Worm (Caenorhabditis elegans): ENCODE measurements around the gene pfn-3.

The pfn-3 gene

DNA sequence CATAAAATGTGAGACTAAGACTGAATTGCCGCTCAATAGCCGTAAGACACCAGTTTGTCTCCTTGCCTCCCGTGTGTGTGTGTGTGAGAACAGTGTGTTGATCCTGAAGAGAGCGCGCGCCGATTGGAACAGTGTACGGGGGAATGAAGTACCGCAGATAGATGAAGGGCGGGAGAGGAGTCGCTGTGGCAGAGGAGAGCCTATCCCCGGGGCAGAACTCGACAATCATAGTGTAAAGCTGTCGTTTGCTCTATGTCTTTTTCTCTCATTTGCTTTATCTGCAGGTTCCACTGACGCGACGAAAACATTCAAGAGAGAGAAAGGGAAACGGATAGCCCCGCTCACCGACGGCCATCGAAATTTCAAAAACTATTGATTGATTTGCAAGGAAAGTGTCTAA lies 1.5 kb upstream of the pfn-3 start (continued):
- no peak for TF ChIP-seq nhr-90 (tag; optimal IDR thresholded peaks at IDR 0.05; ENCODE audit: poor library complexity)
- TF ChIP-seq nhr-84 (tag; optimal IDR thresholded peaks at IDR 0.05): no peak
- peak; percentile 7 for TF ChIP-seq snu-23 (GFP tag; optimal IDR thresholded peaks at IDR 0.05)
- TF ChIP-seq vab-15 (tag; optimal IDR thresholded peaks at IDR 0.05): no peak
- TF ChIP-seq mep-1 (tag; optimal IDR thresholded peaks at IDR 0.05): no peak
- no peak for TF ChIP-seq isw-1 (GFP tag; IDR thresholded peaks at IDR 0.05)
- no peak for TF ChIP-seq pag-3 (tag; optimal IDR thresholded peaks at IDR 0.05; ENCODE audit: borderline replicate concordance, insufficient read depth)
- TF ChIP-seq mdl-1 (tag; optimal IDR thresholded peaks at IDR 0.05): peak in 1 of 2 experiments; percentile 2
- TF ChIP-seq nhr-77 (tag; optimal IDR thresholded peaks at IDR 0.05): no peak
- no peak for TF ChIP-seq efl-3 (GFP tag; optimal IDR thresholded peaks at IDR 0.05)
- TF ChIP-seq nhr-85 (tag): no peak
- TF ChIP-seq tlp-1 (tag; optimal IDR thresholded peaks at IDR 0.05): no peak
- TF ChIP-seq ama-1 (optimal IDR thresholded peaks at IDR 0.05): no peak
- no peak for TF ChIP-seq nhr-11 (tag; optimal IDR thresholded peaks at IDR 0.05)
- TF ChIP-seq nhr-12 (tag; optimal IDR thresholded peaks at IDR 0.05): no peak
- no peak for TF ChIP-seq unc-130 (tag; optimal IDR thresholded peaks at IDR 0.05)
- no peak for TF ChIP-seq Y116A8C.19 (tag; optimal IDR thresholded peaks at IDR 0.05; ENCODE audit: borderline replicate concordance)
- TF ChIP-seq pqm-1 (tag; optimal IDR thresholded peaks at IDR 0.05): no peak

DNA sequence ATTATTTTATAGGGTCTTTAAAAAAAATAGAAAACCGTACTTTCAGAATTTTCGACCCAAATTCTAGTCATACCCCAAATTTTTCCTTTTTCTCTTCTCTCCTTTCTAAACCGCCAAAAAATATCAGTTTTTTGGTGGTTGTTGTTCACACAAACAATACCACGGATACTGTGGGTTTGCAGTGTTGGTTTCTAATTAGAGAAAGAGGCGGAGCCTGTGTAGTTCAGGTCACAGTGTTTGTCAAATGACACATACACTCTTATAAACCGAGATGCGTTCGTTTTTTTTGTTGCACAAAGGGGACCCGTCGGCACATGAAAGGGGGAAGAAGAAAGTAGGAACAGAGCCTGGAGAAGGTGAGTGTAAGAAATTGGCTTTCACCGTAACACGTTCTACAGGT lies 8.3 kb downstream of the pfn-3 start, which contains the start of gene lim-6:
Gene lim-6 (plus strand): TSS at position 301 of the 400 bp plus-strand sequence.
- no peak for TF ChIP-seq jun-1 (tag; optimal IDR thresholded peaks at IDR 0.05)
- no peak for TF ChIP-seq ceh-63 (GFP tag; optimal IDR thresholded peaks at IDR 0.05)
- no peak for TF ChIP-seq nhr-11 (tag; optimal IDR thresholded peaks at IDR 0.05)
- TF ChIP-seq nhr-77 (tag; optimal IDR thresholded peaks at IDR 0.05): no peak
- TF ChIP-seq lin-35 (GFP tag; optimal IDR thresholded peaks at IDR 0.05): no peak
- no peak for TF ChIP-seq nhr-76 (tag; optimal IDR thresholded peaks at IDR 0.05)
- no peak for TF ChIP-seq ceh-88 (GFP tag; IDR thresholded peaks at IDR 0.05)
- no peak for TF ChIP-seq rnt-1 (tag; optimal IDR thresholded peaks at IDR 0.05)

DNA sequence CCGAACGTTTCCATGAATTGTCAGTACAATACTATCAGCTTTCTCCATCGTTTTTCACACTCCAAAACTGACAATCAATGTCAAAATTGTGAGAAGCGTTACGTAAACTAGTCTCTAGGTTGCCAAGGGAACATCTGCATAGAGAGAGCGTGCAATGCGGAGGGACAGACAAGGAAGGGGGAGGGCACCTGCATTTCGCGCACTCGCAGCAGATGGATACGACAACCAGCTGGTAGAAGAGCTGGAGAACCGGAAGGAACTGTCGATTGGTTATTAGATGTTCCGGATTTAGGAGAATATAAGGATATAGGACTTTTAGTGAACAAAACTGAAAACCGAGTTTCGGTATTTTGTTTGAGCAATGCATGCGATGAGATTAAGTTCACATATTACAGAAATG lies 11.5 kb downstream of the pfn-3 start, which contains the start of gene mksr-1:
Gene mksr-1 (minus strand): TSS at position 144 of the 400 bp plus-strand sequence.
- TF ChIP-seq alr-1 (tag; optimal IDR thresholded peaks at IDR 0.05; ENCODE audit: borderline replicate concordance) (no peak), unc-62 (GFP tag; optimal IDR thresholded peaks at IDR 0.05) (no peak), vab-15 (tag; optimal IDR thresholded peaks at IDR 0.05) (no peak), nhr-71 (tag; optimal IDR thresholded peaks at IDR 0.05) (no peak), hlh-17 (GFP tag; optimal IDR thresholded peaks at IDR 0.05; ENCODE audit: borderline replicate concordance) (no peak), nhr-84 (tag; optimal IDR thresholded peaks at IDR 0.05) (no peak), mab-9 (GFP tag; IDR thresholded peaks at IDR 0.05) (no peak), C04F5.9 (tag; optimal IDR thresholded peaks at IDR 0.05) (no peak), nhr-76 (tag; optimal IDR thresholded peaks at IDR 0.05) (no peak), efl-1 (optimal IDR thresholded peaks at IDR 0.05) (no peak), efl-1 (GFP tag; optimal IDR thresholded peaks at IDR 0.05 in 1 of 2) (no peak), nhr-47 (tag; optimal IDR thresholded peaks at IDR 0.05) (no peak), sup-37 (GFP tag; optimal IDR thresholded peaks at IDR 0.05) (no peak), aha-1 (tag; optimal IDR thresholded peaks at IDR 0.05) (no peak), ceh-82 (tag; optimal IDR thresholded peaks at IDR 0.05) (no peak)

DNA sequence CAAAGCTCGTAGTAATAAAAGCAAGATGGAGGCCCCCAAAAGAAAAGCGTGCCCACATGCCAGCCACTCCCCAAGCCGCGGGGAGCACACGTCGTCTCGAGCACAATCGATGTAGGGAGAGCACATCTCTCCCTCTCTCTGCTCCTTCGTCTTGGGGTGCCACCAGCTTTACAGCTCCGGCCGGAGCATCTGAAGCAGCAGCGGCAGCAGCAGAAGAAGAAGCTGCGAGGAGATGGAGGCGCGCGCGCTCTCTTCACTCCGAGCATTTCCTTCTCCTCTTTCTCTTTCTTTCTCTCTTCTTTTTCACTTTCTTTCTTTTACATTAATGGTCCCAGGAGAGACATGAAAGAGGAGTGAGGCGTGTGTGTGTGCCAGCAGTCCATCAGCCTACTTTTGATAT lies 16.4 kb downstream of the pfn-3 start:
- TF ChIP-seq isw-1 (GFP tag; IDR thresholded peaks at IDR 0.05) (no peak; the same call in 1 of the 2 replicates), mab-9 (GFP tag; IDR thresholded peaks at IDR 0.05) (no peak), unc-62 (GFP tag; optimal IDR thresholded peaks at IDR 0.05) (no peak), nhr-77 (tag; optimal IDR thresholded peaks at IDR 0.05) (no peak), hlh-4 (tag; optimal IDR thresholded peaks at IDR 0.05) (no peak), xbp-1 (tag; optimal IDR thresholded peaks at IDR 0.05) (peak; percentile 21), ztf-4 (tag; optimal IDR thresholded peaks at IDR 0.05) (peak; percentile 22), egl-27 (tag; optimal IDR thresholded peaks at IDR 0.05) (no peak), fkh-10 (GFP tag; optimal IDR thresholded peaks at IDR 0.05) (peak; percentile 79), unc-30 (tag; optimal IDR thresholded peaks at IDR 0.05) (no peak), tbx-2 (tag; optimal IDR thresholded peaks at IDR 0.05) (peak; percentile 68), aly-2 (tag; optimal IDR thresholded peaks at IDR 0.05) (no peak), ceh-90 (tag; optimal IDR thresholded peaks at IDR 0.05) (no peak), unc-130 (tag; optimal IDR thresholded peaks at IDR 0.05) (no peak), sptf-1 (tag; optimal IDR thresholded peaks at IDR 0.05) (no peak), ama-1 (optimal IDR thresholded peaks at IDR 0.05) (no peak), nhr-12 (tag; optimal IDR thresholded peaks at IDR 0.05) (no peak), lin-15B (tag; optimal IDR thresholded peaks at IDR 0.05) (no peak), lir-3 (tag; optimal IDR thresholded peaks at IDR 0.05; ENCODE audit: poor library complexity) (no peak), pqm-1 (tag; optimal IDR thresholded peaks at IDR 0.05) (no peak), nhr-76 (tag; optimal IDR thresholded peaks at IDR 0.05) (no peak)

Measured in whole organism, L1 larva.